Worm (Caenorhabditis elegans): Measurements from ENCODE around the gene hst-6.

The hst-6 gene

DNA sequence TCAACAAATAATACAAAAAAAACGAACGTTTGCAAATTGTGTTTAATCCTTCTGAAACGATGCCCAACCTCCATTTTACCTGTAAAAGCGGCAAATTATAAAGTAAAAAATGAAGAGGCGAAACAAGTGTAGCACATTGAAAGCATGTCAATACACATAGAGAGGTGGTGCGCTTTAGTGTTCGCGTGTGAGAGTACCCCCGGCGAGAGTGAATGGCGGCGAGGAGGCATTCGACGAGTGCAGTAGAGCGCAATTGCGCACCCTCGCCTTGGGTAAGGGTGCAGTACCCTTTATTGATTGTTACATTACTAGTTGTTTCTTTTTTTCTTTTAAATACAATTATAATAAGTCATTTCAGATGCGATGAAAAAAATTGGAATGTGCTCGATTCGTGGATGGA is at the start of gene hst-6:
hst-6 (plus strand) TSS at position 353 of the 400 bp plus-strand sequence.
- TF ChIP-seq unc-62 (GFP tag; optimal IDR thresholded peaks at IDR 0.05), result no peak

ce11 chrX:5226265-5226664 is 49.1 kb upstream of the hst-6 start, which contains the start of gene H28G03.3:
TSS of gene H28G03.3 (minus strand) at chrX:5226365.
- no peak for TF ChIP-seq unc-62 (GFP tag; optimal IDR thresholded peaks at IDR 0.05)

DNA sequence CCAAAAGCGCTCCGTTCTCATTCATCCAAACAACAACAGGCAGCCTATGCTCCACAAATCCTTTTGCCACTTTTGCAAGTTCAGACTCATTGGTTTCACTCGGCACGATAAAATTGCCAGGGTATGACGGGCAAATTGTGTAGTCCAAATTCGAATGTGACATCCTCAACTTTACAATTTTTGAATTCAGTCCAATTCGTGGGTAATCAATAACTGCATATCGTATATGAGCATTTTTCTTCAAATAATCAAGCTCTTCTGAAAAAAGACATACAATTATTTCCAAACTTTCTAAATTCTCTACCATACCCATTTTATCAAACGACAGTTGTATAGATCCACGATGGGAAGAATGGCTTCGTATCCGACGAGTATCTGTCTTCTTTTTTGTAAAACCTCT is 37.1 kb upstream of the hst-6 start:
- no peak for TF ChIP-seq unc-62 (GFP tag; optimal IDR thresholded peaks at IDR 0.05)

ce11 chrX:5243382-5243979 is 31.9 kb upstream of the hst-6 start, which contains the start of gene mtm-5:
TSS of gene mtm-5 (minus strand) at chrX:5243408.
- no peak for TF ChIP-seq unc-62 (GFP tag; optimal IDR thresholded peaks at IDR 0.05)

- no peak for TF ChIP-seq unc-62 (GFP tag; optimal IDR thresholded peaks at IDR 0.05)
These were observed 31.3 kb upstream of the hst-6 start, which contains the start of gene Y34B4A.7 for ce11 chrX:5244041-5244440. TSS of gene Y34B4A.7 (plus strand) at chrX:5244337.

ce11 chrX:5248754-5249153 is 26.6 kb upstream of the hst-6 start:
- no peak for TF ChIP-seq unc-62 (GFP tag; optimal IDR thresholded peaks at IDR 0.05)

DNA sequence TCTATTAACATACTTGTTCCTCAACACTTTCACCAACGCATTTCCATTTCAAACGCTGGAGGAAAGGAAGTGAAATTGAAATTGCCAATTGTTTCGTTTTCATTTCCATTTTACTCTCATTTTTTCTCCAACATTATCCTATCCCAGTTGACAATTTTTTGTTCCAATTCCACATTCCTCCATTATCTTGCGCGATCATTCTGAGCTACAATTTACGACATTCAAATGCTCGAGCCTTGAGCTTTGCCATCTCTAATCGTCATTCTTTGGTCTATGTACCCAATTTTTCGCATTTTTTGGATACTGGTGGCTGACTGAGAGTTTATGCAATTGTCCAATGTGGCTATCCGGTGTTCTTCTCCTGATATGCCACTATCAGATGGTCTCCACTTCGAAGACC is 25.8 kb upstream of the hst-6 start, which contains the start of gene Y34B4A.10:
Y34B4A.10 (plus strand) TSS at position 301 of the 400 bp plus-strand sequence.
- TF ChIP-seq unc-62 (GFP tag; optimal IDR thresholded peaks at IDR 0.05), result no peak

ce11 chrX:5252798-5253197 is 22.6 kb upstream of the hst-6 start, which contains the start of gene nspg-14:
TSS of gene nspg-14 (plus strand) at chrX:5253047.
- no peak for TF ChIP-seq unc-62 (GFP tag; optimal IDR thresholded peaks at IDR 0.05)

- no peak for TF ChIP-seq unc-62 (GFP tag; optimal IDR thresholded peaks at IDR 0.05)
These were observed 20.5 kb upstream of the hst-6 start, which contains the start of gene nspg-13 for ce11 chrX:5254894-5255293. TSS of gene nspg-13 (plus strand) at chrX:5255194.

DNA sequence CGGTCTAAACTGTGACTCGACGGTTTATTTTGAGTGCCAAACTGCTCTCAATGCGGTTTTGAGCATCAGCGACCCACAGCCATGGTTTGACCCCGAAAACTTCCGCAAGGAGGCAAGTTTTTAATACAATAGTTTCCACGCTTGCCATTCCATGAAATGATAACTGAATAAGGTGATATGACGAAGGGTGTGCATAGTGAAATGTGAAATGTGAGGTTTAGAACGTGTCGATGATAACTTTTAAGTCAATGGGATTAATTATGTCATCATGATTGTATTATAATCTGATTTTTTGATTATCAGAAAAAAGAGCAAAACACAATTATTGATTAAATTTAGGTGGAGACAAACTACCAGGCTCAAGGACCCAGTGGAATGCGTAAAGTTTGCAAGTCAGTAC is 20.0 kb upstream of the hst-6 start:
- no peak for TF ChIP-seq unc-62 (GFP tag; optimal IDR thresholded peaks at IDR 0.05)

DNA sequence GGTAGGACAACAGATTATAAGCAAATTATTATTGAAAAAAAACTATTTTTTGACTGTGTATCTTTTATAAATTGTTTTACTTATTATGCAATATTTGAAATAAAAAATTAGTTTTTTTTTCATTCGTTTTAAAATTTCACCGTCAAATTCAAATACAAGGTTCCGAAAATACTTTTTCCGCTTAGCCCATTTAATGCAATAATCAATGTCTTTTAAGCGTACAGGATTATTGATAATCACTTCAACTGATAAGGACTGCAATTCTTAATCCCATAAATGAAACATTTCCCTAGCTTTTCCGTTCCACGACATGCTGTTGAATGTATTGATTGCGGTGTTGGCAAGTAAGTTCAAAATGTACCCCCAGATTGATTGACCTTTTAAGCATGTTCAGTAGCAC is 18.4 kb upstream of the hst-6 start, which contains the start of gene nspg-12:
nspg-12 (plus strand) TSS at position 301 of the 400 bp plus-strand sequence.
- TF ChIP-seq unc-62 (GFP tag; optimal IDR thresholded peaks at IDR 0.05), result no peak

ce11 chrX:5260389-5260788 is 15.0 kb upstream of the hst-6 start:
- no peak for TF ChIP-seq unc-62 (GFP tag; optimal IDR thresholded peaks at IDR 0.05)

DNA sequence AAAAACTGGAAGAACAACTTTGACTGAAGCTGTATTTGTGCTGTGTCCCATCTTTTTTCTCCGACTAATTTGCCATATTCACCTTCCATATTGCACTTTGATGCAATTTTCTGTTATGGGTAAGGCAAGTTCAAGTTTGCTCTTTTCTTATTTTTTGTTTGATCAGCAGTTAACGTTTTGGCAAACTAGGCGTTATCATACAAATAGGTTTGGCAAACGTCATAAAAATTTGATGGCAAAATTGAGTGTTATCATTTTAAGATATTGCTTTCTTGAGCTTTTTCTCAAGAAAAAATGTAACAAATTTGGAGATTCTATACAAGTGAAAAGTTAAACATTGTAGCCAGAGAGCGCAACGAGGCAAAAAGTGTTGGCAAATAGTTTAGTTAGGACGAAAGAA is 13.3 kb upstream of the hst-6 start:
- TF ChIP-seq unc-62 (GFP tag; optimal IDR thresholded peaks at IDR 0.05), result no peak

DNA sequence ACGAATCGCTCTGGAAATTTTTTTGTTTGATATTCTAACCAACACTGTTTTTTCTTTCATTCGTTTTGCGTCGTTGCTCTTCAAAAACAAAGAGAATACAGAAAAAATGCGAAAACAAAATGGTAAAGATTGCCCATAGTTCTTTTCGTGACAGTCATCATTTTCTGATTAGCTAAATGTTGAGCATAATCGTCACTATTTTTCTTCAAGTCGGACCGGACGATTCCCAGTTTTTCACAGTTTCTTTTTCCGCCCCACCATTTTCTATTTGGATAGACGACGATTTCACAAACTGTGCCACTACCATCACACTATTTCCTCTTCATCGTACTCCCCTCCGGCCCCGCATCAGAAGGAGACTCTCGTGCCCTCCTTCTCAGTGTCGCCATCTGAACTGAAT is 11.8 kb upstream of the hst-6 start:
- no peak for TF ChIP-seq unc-62 (GFP tag; optimal IDR thresholded peaks at IDR 0.05)

DNA sequence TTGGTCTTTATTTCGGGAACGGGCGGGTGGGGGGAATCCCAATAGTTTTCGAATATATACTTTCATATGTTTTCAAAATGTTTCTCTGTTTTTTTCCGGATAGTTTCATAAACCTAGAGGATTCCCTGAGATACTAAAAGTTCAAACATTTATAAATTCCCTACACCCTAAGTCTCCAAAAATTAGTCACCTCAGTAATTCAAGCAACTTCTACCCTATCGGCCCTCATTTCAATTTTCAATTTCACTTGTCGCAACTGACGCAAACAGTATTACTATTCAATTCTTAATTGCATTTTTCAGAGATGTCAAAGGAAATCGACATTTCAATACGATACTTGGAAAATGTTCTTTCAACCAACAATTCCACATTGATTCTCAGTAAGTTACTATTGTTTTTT is 11.3 kb upstream of the hst-6 start, which contains the start of gene Y34B4A.4:
Y34B4A.4 (plus strand) TSS at position 301 of the 400 bp plus-strand sequence.
- no peak for TF ChIP-seq unc-62 (GFP tag; optimal IDR thresholded peaks at IDR 0.05)

ce11 chrX:5265356-5265755 is 10.0 kb upstream of the hst-6 start:
- TF ChIP-seq unc-62 (GFP tag; optimal IDR thresholded peaks at IDR 0.05), result no peak

ce11 chrX:5268062-5268461 is 7.3 kb upstream of the hst-6 start:
- no peak for TF ChIP-seq unc-62 (GFP tag; optimal IDR thresholded peaks at IDR 0.05)

Measured in whole organism, dauer.